ENCODE assay signal across 4 fruit fly cellular contexts in the genomic region with DNA sequence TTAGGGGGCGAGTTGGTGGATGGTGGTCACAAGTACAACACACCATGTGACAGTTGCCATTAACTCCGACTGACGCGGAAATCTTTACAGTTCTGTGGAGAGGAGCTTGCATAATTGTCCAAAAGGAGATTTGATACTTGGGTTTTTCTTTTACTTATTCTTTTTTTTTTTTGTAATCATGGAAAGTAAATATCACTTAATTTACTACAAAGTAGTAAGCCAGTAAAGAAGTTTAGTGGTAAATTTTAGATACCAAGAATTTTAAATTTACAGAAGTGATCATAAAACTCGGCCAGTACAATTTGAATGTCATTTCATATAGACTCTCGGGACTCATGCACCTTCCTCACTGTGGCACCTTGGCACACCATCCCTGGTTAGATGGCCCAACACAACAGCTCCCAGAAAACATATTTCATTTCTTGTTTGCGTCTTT.
TF ChIP-seq lines count a peak whose summit lies in the region.

No protein-coding gene starts in this region.

- no peak for TF ChIP-seq CTCF in whole organism, embryonic (GFP tag; optimal IDR thresholded peaks at IDR 0.05; lab: Kevin White, UChicago)

TF ChIP-seq in whole organism, embryonic, 481 proteins besides CTCF, POLR2A, EP300 and RAD21:
- TF ChIP-seq CG8388 (GFP tag; optimal IDR thresholded peaks at IDR 0.05; lab: Kevin White, UChicago) = no peak
- TF ChIP-seq Ets65A (GFP tag; lab: Kevin White, UChicago) = peak; percentile 23
TF ChIP-seq in whole organism, embryonic: peak in this region for 1.

TF ChIP-seq in whole organism, prepupa, 60 proteins besides CTCF, POLR2A, EP300 and RAD21 (continues in another document):
- TF ChIP-seq Ets96B (tag; optimal IDR thresholded peaks at IDR 0.05; lab: Kevin White, UChicago) = no peak
- TF ChIP-seq Eip78C (GFP tag; lab: Kevin White, UChicago) = peak; percentile 88
- peak; percentile 63 for TF ChIP-seq acj6 (GFP tag; optimal IDR thresholded peaks at IDR 0.05; lab: Kevin White, UChicago)
- peak; percentile 66 for TF ChIP-seq cyc (GFP tag; optimal IDR thresholded peaks at IDR 0.05; lab: Kevin White, UChicago)
- peak; percentile 7 for TF ChIP-seq CG11762 (GFP tag; optimal IDR thresholded peaks at IDR 0.05; lab: Kevin White, UChicago; ENCODE audit: insufficient read depth)
- peak; percentile 73 for TF ChIP-seq CG10631 (GFP tag; optimal IDR thresholded peaks at IDR 0.05; lab: Kevin White, UChicago)
- TF ChIP-seq Met (GFP tag; optimal IDR thresholded peaks at IDR 0.05; lab: Kevin White, UChicago) = peak; percentile 78
- TF ChIP-seq CG3919 (GFP tag; optimal IDR thresholded peaks at IDR 0.05; lab: Kevin White, UChicago) = peak; percentile 46
- peak; percentile 19 for TF ChIP-seq CG8319 (GFP tag; optimal IDR thresholded peaks at IDR 0.05; lab: Kevin White, UChicago)
- no peak for TF ChIP-seq Eip93F (GFP tag; optimal IDR thresholded peaks at IDR 0.05; lab: Kevin White, UChicago)
- TF ChIP-seq CG6163 (GFP tag; IDR thresholded peaks at IDR 0.05; lab: Robert Waterston, UW) = no peak
- TF ChIP-seq fd59A (GFP tag; optimal IDR thresholded peaks at IDR 0.05; lab: Kevin White, UChicago) = peak; percentile 37
- TF ChIP-seq esn (GFP tag; optimal IDR thresholded peaks at IDR 0.05; lab: Kevin White, UChicago) = peak; percentile 84
- peak; percentile 63 for TF ChIP-seq Sox14 (GFP tag; optimal IDR thresholded peaks at IDR 0.05; lab: Kevin White, UChicago)
- peak; percentile 58 for TF ChIP-seq CG6792 (GFP tag; optimal IDR thresholded peaks at IDR 0.05; lab: Kevin White, UChicago)
- peak; percentile 54 for TF ChIP-seq achi (GFP tag; optimal IDR thresholded peaks at IDR 0.05; lab: Kevin White, UChicago)
- TF ChIP-seq CG16779 (tag; optimal IDR thresholded peaks at IDR 0.05; lab: Kevin White, UChicago) = no peak
- TF ChIP-seq fd85E (GFP tag; optimal IDR thresholded peaks at IDR 0.05; lab: Kevin White, UChicago) = no peak
- TF ChIP-seq Sox15 (GFP tag; optimal IDR thresholded peaks at IDR 0.05; lab: Kevin White, UChicago) = peak; percentile 41
- TF ChIP-seq net (GFP tag; optimal IDR thresholded peaks at IDR 0.05; lab: Kevin White, UChicago) = peak; percentile 7
- peak; percentile 74 for TF ChIP-seq topi (GFP tag; optimal IDR thresholded peaks at IDR 0.05; lab: Kevin White, UChicago)
- no peak for TF ChIP-seq fkh (GFP tag; optimal IDR thresholded peaks at IDR 0.05; lab: Kevin White, UChicago)
- no peak for TF ChIP-seq CG7368 (GFP tag; optimal IDR thresholded peaks at IDR 0.05; lab: Kevin White, UChicago)
- TF ChIP-seq CG6854 (GFP tag; optimal IDR thresholded peaks at IDR 0.05; lab: Kevin White, UChicago) = no peak
- TF ChIP-seq lz (GFP tag; optimal IDR thresholded peaks at IDR 0.05; lab: Kevin White, UChicago) = peak; percentile 80
- TF ChIP-seq OdsH (GFP tag; optimal IDR thresholded peaks at IDR 0.05; lab: Kevin White, UChicago) = peak; percentile 50
- TF ChIP-seq CG3032 (tag; optimal IDR thresholded peaks at IDR 0.05; lab: Kevin White, UChicago) = peak; percentile 32
- TF ChIP-seq Hr39 (GFP tag; optimal IDR thresholded peaks at IDR 0.05; lab: Kevin White, UChicago) = peak; percentile 77

TF ChIP-seq in whole organism, pupa, 21 proteins besides CTCF, POLR2A, EP300 and RAD21:
- TF ChIP-seq CG14655 (GFP tag; optimal IDR thresholded peaks at IDR 0.05; lab: Kevin White, UChicago) (peak; percentile 49), Pif1A (GFP tag; optimal IDR thresholded peaks at IDR 0.05; lab: Kevin White, UChicago) (peak; percentile 9), CG8159 (tag; optimal IDR thresholded peaks at IDR 0.05; lab: Kevin White, UChicago) (peak; percentile 43), CG9948 (tag; optimal IDR thresholded peaks at IDR 0.05; lab: Kevin White, UChicago) (peak; percentile 20), CG4496 (GFP tag; IDR thresholded peaks at IDR 0.05; lab: Robert Waterston, UW) (no peak), EcR (GFP tag; optimal IDR thresholded peaks at IDR 0.05; lab: Kevin White, UChicago) (no peak), Snoo (tag; optimal IDR thresholded peaks at IDR 0.05; lab: Kevin White, UChicago) (peak; percentile 30), CG17806 (tag; optimal IDR thresholded peaks at IDR 0.05; lab: Kevin White, UChicago) (peak; percentile 24), CG8301 (tag; optimal IDR thresholded peaks at IDR 0.05; lab: Kevin White, UChicago) (peak; percentile 20), D1 (tag; optimal IDR thresholded peaks at IDR 0.05; lab: Kevin White, UChicago) (no peak), CG12605 (GFP tag; IDR thresholded peaks at IDR 0.05; lab: Robert Waterston, UW) (no peak), CG10348 (GFP tag; IDR thresholded peaks at IDR 0.05; lab: Robert Waterston, UW) (no peak), CG15710 (tag; optimal IDR thresholded peaks at IDR 0.05; lab: Kevin White, UChicago) (peak; percentile 44)
TF ChIP-seq in whole organism, pupa: peak in this region for 8.

TF ChIP-seq in whole organism, wandering third instar larva, 38 proteins besides CTCF, POLR2A, EP300 and RAD21:
- TF ChIP-seq h (GFP tag; optimal IDR thresholded peaks at IDR 0.05; lab: Kevin White, UChicago) = peak; percentile 58
- TF ChIP-seq Mio (GFP tag; optimal IDR thresholded peaks at IDR 0.05; lab: Kevin White, UChicago) = no peak
- peak; percentile 73 for TF ChIP-seq fru (GFP tag; optimal IDR thresholded peaks at IDR 0.05; lab: Kevin White, UChicago)
- peak; percentile 59 for TF ChIP-seq OdsH (GFP tag; optimal IDR thresholded peaks at IDR 0.05; lab: Kevin White, UChicago)
- TF ChIP-seq HLH106 (tag; optimal IDR thresholded peaks at IDR 0.05; lab: Kevin White, UChicago) = peak; percentile 29
- TF ChIP-seq CrebA (GFP tag; optimal IDR thresholded peaks at IDR 0.05; lab: Kevin White, UChicago; ENCODE audit: borderline replicate concordance) = no peak
- TF ChIP-seq br (GFP tag; optimal IDR thresholded peaks at IDR 0.05; lab: Kevin White, UChicago) = peak; percentile 30
- no peak for TF ChIP-seq Rel (GFP tag; optimal IDR thresholded peaks at IDR 0.05; lab: Kevin White, UChicago)
- no peak for TF ChIP-seq Rel (tag; optimal IDR thresholded peaks at IDR 0.05; lab: Kevin White, UChicago)
- TF ChIP-seq tai (GFP tag; optimal IDR thresholded peaks at IDR 0.05; lab: Kevin White, UChicago) = no peak
- no peak for TF ChIP-seq lola (GFP tag; optimal IDR thresholded peaks at IDR 0.05; lab: Kevin White, UChicago)
- peak; percentile 53 for TF ChIP-seq ey (GFP tag; optimal IDR thresholded peaks at IDR 0.05; lab: Kevin White, UChicago)
- no peak for TF ChIP-seq GATAd (GFP tag; optimal IDR thresholded peaks at IDR 0.05; lab: Kevin White, UChicago)
- TF ChIP-seq Myc (optimal IDR thresholded peaks at IDR 0.05; lab: Kevin White, UChicago) = no peak
- no peak for TF ChIP-seq N (GFP tag; optimal IDR thresholded peaks at IDR 0.05; lab: Kevin White, UChicago)
- no peak for TF ChIP-seq brk (GFP tag; optimal IDR thresholded peaks at IDR 0.05; lab: Kevin White, UChicago)
- TF ChIP-seq sv (GFP tag; optimal IDR thresholded peaks at IDR 0.05; lab: Kevin White, UChicago) = no peak
- TF ChIP-seq Dif (GFP tag; optimal IDR thresholded peaks at IDR 0.05; lab: Kevin White, UChicago; ENCODE audit: partially characterized antibody) = no peak
- TF ChIP-seq Sp1 (GFP tag; optimal IDR thresholded peaks at IDR 0.05; lab: Kevin White, UChicago) = peak; percentile 27
- TF ChIP-seq woc (GFP tag; optimal IDR thresholded peaks at IDR 0.05; lab: Kevin White, UChicago) = peak; percentile 76
- no peak for TF ChIP-seq Jra (GFP tag; optimal IDR thresholded peaks at IDR 0.05; lab: Kevin White, UChicago)
- TF ChIP-seq foxo (GFP tag; optimal IDR thresholded peaks at IDR 0.05; lab: Kevin White, UChicago) = peak in 1 of 2 experiments; percentile 76
- TF ChIP-seq CG9705 (GFP tag; optimal IDR thresholded peaks at IDR 0.05; lab: Kevin White, UChicago) = no peak
- TF ChIP-seq Hr78 (GFP tag; optimal IDR thresholded peaks at IDR 0.05; lab: Kevin White, UChicago) = no peak
- TF ChIP-seq Dfd (GFP tag; optimal IDR thresholded peaks at IDR 0.05; lab: Kevin White, UChicago) = no peak
- no peak for TF ChIP-seq dl (GFP tag; optimal IDR thresholded peaks at IDR 0.05; lab: Kevin White, UChicago; ENCODE audit: insufficient read depth in 1 of 2, partially characterized antibody in 2 of 2)
- peak; percentile 30 for TF ChIP-seq dmrt93B (GFP tag; optimal IDR thresholded peaks at IDR 0.05; lab: Kevin White, UChicago)
- TF ChIP-seq Vsx2 (GFP tag; optimal IDR thresholded peaks at IDR 0.05; lab: Kevin White, UChicago; ENCODE audit: partially characterized antibody) = no peak
- TF ChIP-seq usp (GFP tag; optimal IDR thresholded peaks at IDR 0.05; lab: Kevin White, UChicago) = no peak
- no peak for TF ChIP-seq pan (optimal IDR thresholded peaks at IDR 0.05; lab: Kevin White, UChicago)
- TF ChIP-seq sage (GFP tag; optimal IDR thresholded peaks at IDR 0.05; lab: Kevin White, UChicago) = no peak
- peak; percentile 8 for TF ChIP-seq Hnf4 (GFP tag; optimal IDR thresholded peaks at IDR 0.05; lab: Kevin White, UChicago)
- no peak for TF ChIP-seq jim (GFP tag; optimal IDR thresholded peaks at IDR 0.05; lab: Kevin White, UChicago)
- peak; percentile 62 for TF ChIP-seq psq (GFP tag; optimal IDR thresholded peaks at IDR 0.05; lab: Kevin White, UChicago)
- peak; percentile 48 for TF ChIP-seq rgr (GFP tag; optimal IDR thresholded peaks at IDR 0.05; lab: Kevin White, UChicago)
